Fruit fly (Drosophila melanogaster) whole organism, embryonic: ENCODE results near the gene Rassf.

Source experiments
- ATbp ChIP-seq: fragments of 200-800 bp; sonication (Bioruptor generic); optimal IDR thresholded peaks from 2 replicates; lab custom pipeline; 2017; ENCODE audit warnings: missing biosample characterization, mild to moderate bottlenecking, missing genetic modification characterization, missing genetic modification reagents
- Abd-B ChIP-seq: fragments of 200-800 bp; sonication (Bioruptor generic); optimal IDR thresholded peaks from 2 replicates; lab custom pipeline; 2018; ENCODE audit warnings: missing biosample characterization, mild to moderate bottlenecking, missing genetic modification characterization, moderate library complexity
- Asciz ChIP-seq: fragments of 200-800 bp; sonication (Bioruptor generic); optimal IDR thresholded peaks from 2 replicates; lab custom pipeline; 2017; ENCODE audit warnings: missing biosample characterization, mild to moderate bottlenecking, missing genetic modification characterization, missing genetic modification reagents
- Atf3 ChIP-seq: fragments of 200-800 bp; sonication (Bioruptor generic); optimal IDR thresholded peaks from 3 replicates; lab custom pipeline; 2016; ENCODE audit warnings: missing biosample characterization, missing genetic modification characterization
- CG1024 ChIP-seq: fragments of 200-800 bp; sonication (Bioruptor generic); IDR thresholded peaks from 2 replicates; pipeline ENCODE4 v1.3.6; 2022; ENCODE audit warnings: missing biosample characterization, missing genetic modification characterization
- CG10979 ChIP-seq: fragments of 200-800 bp; sonication (Bioruptor generic); optimal IDR thresholded peaks from 2 replicates; lab custom pipeline; 2018; ENCODE audit warnings: missing biosample characterization, mild to moderate bottlenecking, missing genetic modification characterization, moderate library complexity
- CG12299 ChIP-seq: fragments of 200-800 bp; sonication (Bioruptor generic); optimal IDR thresholded peaks from 2 replicates; lab custom pipeline; 2018; ENCODE audit warnings: missing biosample characterization, mild to moderate bottlenecking, missing genetic modification characterization
- CG14441 ChIP-seq: fragments of 200-800 bp; sonication (Bioruptor generic); IDR thresholded peaks from 2 replicates; pipeline ENCODE4 v1.3.6; 2022; ENCODE audit warnings: missing biosample characterization, missing genetic modification characterization
- CG17385 ChIP-seq: fragments of 200-800 bp; sonication (Bioruptor generic); optimal IDR thresholded peaks from 3 replicates; lab custom pipeline; 2018; ENCODE audit warnings: missing biosample characterization, mild to moderate bottlenecking, missing genetic modification characterization
- CG17802 ChIP-seq: fragments of 200-800 bp; sonication (Bioruptor generic); optimal IDR thresholded peaks from 2 replicates; lab custom pipeline; 2018; ENCODE audit warnings: missing biosample characterization, mild to moderate bottlenecking, missing genetic modification characterization, moderate library complexity
- CG18476 ChIP-seq: fragments of 200-800 bp; sonication (Bioruptor generic); optimal IDR thresholded peaks from 2 replicates; lab custom pipeline; 2016; ENCODE audit warnings: missing biosample characterization, mild to moderate bottlenecking, missing genetic modification characterization
- CG18599 ChIP-seq: fragments of 200-800 bp; sonication (Bioruptor generic); optimal IDR thresholded peaks from 3 replicates; lab custom pipeline; 2017; ENCODE audit warnings: missing biosample characterization, missing genetic modification characterization, mild to moderate bottlenecking, moderate library complexity, missing genetic modification reagents
- CG33213 ChIP-seq: fragments of 200-800 bp; sonication (Bioruptor generic); optimal IDR thresholded peaks from 3 replicates; lab custom pipeline; 2016; ENCODE audit warnings: missing biosample characterization, missing genetic modification characterization
- CG34224 ChIP-seq: fragments of 200-800 bp; sonication (Bioruptor generic); IDR thresholded peaks from 3 replicates; pipeline ENCODE4 v1.3.6; 2022; ENCODE audit warnings: missing biosample characterization, missing genetic modification characterization; ENCODE audit not compliant: partially characterized antibody
- CG4328 ChIP-seq: fragments of 200-800 bp; sonication (Bioruptor generic); optimal IDR thresholded peaks from 3 replicates; lab custom pipeline; 2017; ENCODE audit warnings: missing biosample characterization, missing genetic modification reagents, missing genetic modification characterization
- CG4617 ChIP-seq: fragments of 200-800 bp; sonication (Bioruptor generic); optimal IDR thresholded peaks from 3 replicates; lab custom pipeline; 2016; ENCODE audit warnings: missing biosample characterization, missing genetic modification characterization, borderline replicate concordance
- CG6175 ChIP-seq: fragments of 200-800 bp; sonication (Bioruptor generic); IDR thresholded peaks from 3 replicates; pipeline ENCODE4 v1.3.6; 2022; ENCODE audit warnings: missing biosample characterization, missing genetic modification characterization
- CG6254 ChIP-seq: fragments of 200-800 bp; sonication (Bioruptor generic); optimal IDR thresholded peaks from 3 replicates; lab custom pipeline; 2017; ENCODE audit warnings: mild to moderate bottlenecking, missing biosample characterization, missing genetic modification reagents, missing genetic modification characterization
- CG6813 ChIP-seq: fragments of 200-800 bp; sonication (Bioruptor generic); optimal IDR thresholded peaks from 2 replicates; lab custom pipeline; 2017; ENCODE audit warnings: missing biosample characterization, missing genetic modification characterization, mild to moderate bottlenecking, moderate library complexity, missing genetic modification reagents
- CG7372 ChIP-seq: fragments of 200-800 bp; sonication (Bioruptor generic); IDR thresholded peaks from 2 replicates; pipeline ENCODE4 v1.3.6; 2022; ENCODE audit warnings: missing biosample characterization, missing genetic modification characterization
- CG7745 ChIP-seq: fragments of 200-800 bp; sonication (Bioruptor generic); optimal IDR thresholded peaks from 2 replicates; lab custom pipeline; 2018; ENCODE audit warnings: missing biosample characterization, mild to moderate bottlenecking, missing genetic modification characterization, moderate library complexity
- CG9727 ChIP-seq: fragments of 200-800 bp; sonication (Bioruptor generic); optimal IDR thresholded peaks from 3 replicates; lab custom pipeline; 2017; ENCODE audit warnings: missing biosample characterization, mild to moderate bottlenecking, missing genetic modification characterization
- CG9876 ChIP-seq: fragments of 200-800 bp; sonication (Bioruptor generic); optimal IDR thresholded peaks from 2 replicates; lab custom pipeline; 2016; ENCODE audit warnings: missing biosample characterization, missing genetic modification characterization
- Doc3 ChIP-seq: fragments of 200-800 bp; sonication (Bioruptor generic); IDR thresholded peaks from 3 replicates; pipeline ENCODE4 v1.3.6; 2022; ENCODE audit warnings: missing biosample characterization, missing genetic modification characterization; ENCODE audit not compliant: partially characterized antibody
- Fer1 ChIP-seq: fragments of 200-800 bp; sonication (Bioruptor generic); optimal IDR thresholded peaks from 2 replicates; lab custom pipeline; 2017; ENCODE audit warnings: missing biosample characterization, mild to moderate bottlenecking, missing genetic modification characterization
- HLH54F ChIP-seq: fragments of 200-800 bp; sonication (Bioruptor generic); optimal IDR thresholded peaks from 3 replicates; lab custom pipeline; 2016; ENCODE audit warnings: missing biosample characterization, missing genetic modification characterization
- Hey ChIP-seq: fragments of 200-800 bp; sonication (Bioruptor generic); optimal IDR thresholded peaks from 3 replicates; lab custom pipeline; 2018; ENCODE audit warnings: missing biosample characterization, mild to moderate bottlenecking, missing genetic modification characterization
- Jarid2 ChIP-seq: fragments of 200-800 bp; sonication (Bioruptor generic); optimal IDR thresholded peaks from 3 replicates; lab custom pipeline; 2017; ENCODE audit warnings: mild to moderate bottlenecking, missing biosample characterization, missing genetic modification reagents, missing genetic modification characterization
- Max ChIP-seq: fragments of 200-800 bp; sonication (Bioruptor generic); optimal IDR thresholded peaks from 2 replicates; lab custom pipeline; 2016; ENCODE audit warnings: missing biosample characterization, mild to moderate bottlenecking, missing genetic modification characterization
- NC2β ChIP-seq: fragments of 200-800 bp; sonication (Bioruptor generic); optimal IDR thresholded peaks from 2 replicates; lab custom pipeline; 2016; ENCODE audit warnings: missing biosample characterization, missing genetic modification characterization
- Nf-YC ChIP-seq: fragments of 200-800 bp; optimal IDR thresholded peaks from 3 replicates; lab custom pipeline; 2019; ENCODE audit warnings: missing biosample characterization, mild to moderate bottlenecking, missing genetic modification characterization, moderate library complexity
- Stat92E ChIP-seq, 3 experiments: fragments of >200 bp in 2 of 3; fragments of 200-800 bp in 1 of 3; sonication (Bioruptor generic) in 1 of 3; optimal IDR thresholded peaks; 2 replicates each; lab custom pipeline; 2017 to 2019; ENCODE audit warnings: missing biosample characterization in 3 of 3, missing genetic modification characterization in 3 of 3, mild to moderate bottlenecking in 1 of 3, moderate library complexity in 1 of 3
- Tbp ChIP-seq: fragments of >200 bp; optimal IDR thresholded peaks from 2 replicates; lab custom pipeline; 2018; ENCODE audit warnings: missing biosample characterization, missing genetic modification characterization
- ase ChIP-seq: fragments of 200-800 bp; sonication (Bioruptor generic); IDR thresholded peaks from 3 replicates; pipeline ENCODE4 v1.3.6; 2022; ENCODE audit warnings: missing biosample characterization, missing genetic modification characterization
- bigmax ChIP-seq: fragments of 200-800 bp; sonication (Bioruptor generic); optimal IDR thresholded peaks from 2 replicates; lab custom pipeline; 2018; ENCODE audit warnings: missing biosample characterization, mild to moderate bottlenecking, missing genetic modification characterization
- cas ChIP-seq: fragments of 200-800 bp; sonication (Bioruptor generic); IDR thresholded peaks from 2 replicates; pipeline ENCODE4 v1.3.6; 2022; ENCODE audit warnings: missing biosample characterization, missing genetic modification characterization
- da ChIP-seq: fragments of 200-800 bp; sonication (Bioruptor generic); optimal IDR thresholded peaks from 2 replicates; lab custom pipeline; 2016; ENCODE audit warnings: missing biosample characterization, missing genetic modification characterization
- dm ChIP-seq: fragments of 200-800 bp; sonication (Bioruptor generic); optimal IDR thresholded peaks from 3 replicates; lab custom pipeline; 2016; ENCODE audit warnings: missing biosample characterization, missing genetic modification characterization
- dmrt11E ChIP-seq: fragments of 200-800 bp; sonication (Bioruptor generic); optimal IDR thresholded peaks from 3 replicates; lab custom pipeline; 2018; ENCODE audit warnings: missing biosample characterization, mild to moderate bottlenecking, missing genetic modification characterization, moderate library complexity
- ems ChIP-seq: fragments of 200-800 bp; sonication (Bioruptor generic); optimal IDR thresholded peaks from 3 replicates; lab custom pipeline; 2016; ENCODE audit warnings: missing biosample characterization, missing genetic modification characterization
- grn ChIP-seq: fragments of 200-800 bp; sonication (Bioruptor generic); optimal IDR thresholded peaks from 3 replicates; lab custom pipeline; 2017; ENCODE audit warnings: missing biosample characterization, missing genetic modification characterization
- otp ChIP-seq: fragments of 200-800 bp; sonication (Bioruptor generic); IDR thresholded peaks from 3 replicates; pipeline ENCODE4, ENCODE4 v1.3.6; 2022; ENCODE audit warnings: missing biosample characterization, missing genetic modification characterization
- pan ChIP-seq, 4 experiments: fragments of >200 bp in 3 of 4; fragments of 200-800 bp in 1 of 4; sonication (Bioruptor generic) in 1 of 4; optimal IDR thresholded peaks in 3 of 4; IDR thresholded peaks in 1 of 4; 2 replicates each; pipeline versions ENCODE4 v1.3.6 to Lab custom; 2017 to 2022; ENCODE audit warnings: missing biosample characterization in 2 of 4, missing genetic modification characterization in 2 of 4, mixed read lengths in 1 of 4
- row ChIP-seq: fragments of 200-800 bp; sonication (Bioruptor generic); IDR thresholded peaks from 3 replicates; pipeline ENCODE4 v1.3.6; 2022; ENCODE audit warnings: missing biosample characterization, missing genetic modification characterization
- sug ChIP-seq: fragments of 200-800 bp; optimal IDR thresholded peaks from 2 replicates; lab custom pipeline; 2019; ENCODE audit warnings: missing biosample characterization, mild to moderate bottlenecking, missing genetic modification characterization, moderate library complexity
- tap ChIP-seq: fragments of 200-800 bp; optimal IDR thresholded peaks from 3 replicates; lab custom pipeline; 2019; ENCODE audit warnings: missing biosample characterization, mild to moderate bottlenecking, missing genetic modification characterization, moderate library complexity
- usp ChIP-seq: fragments of >200 bp; optimal IDR thresholded peaks from 2 replicates; lab custom pipeline; 2017; ENCODE audit warnings: missing biosample characterization, missing genetic modification characterization
- z ChIP-seq: fragments of 200-800 bp; sonication (Bioruptor generic); IDR thresholded peaks from 3 replicates; pipeline ENCODE4 v1.3.6; 2022; ENCODE audit warnings: missing biosample characterization, missing genetic modification characterization
- zf30C ChIP-seq: fragments of 200-800 bp; sonication (Bioruptor generic); optimal IDR thresholded peaks from 3 replicates; lab custom pipeline; 2018; ENCODE audit warnings: missing biosample characterization, mild to moderate bottlenecking, missing genetic modification characterization
- zfh2 ChIP-seq: fragments of 200-800 bp; sonication (Bioruptor generic); optimal IDR thresholded peaks from 2 replicates; lab custom pipeline; 2016; ENCODE audit warnings: missing biosample characterization, missing genetic modification characterization

Rassf gene

DNA sequence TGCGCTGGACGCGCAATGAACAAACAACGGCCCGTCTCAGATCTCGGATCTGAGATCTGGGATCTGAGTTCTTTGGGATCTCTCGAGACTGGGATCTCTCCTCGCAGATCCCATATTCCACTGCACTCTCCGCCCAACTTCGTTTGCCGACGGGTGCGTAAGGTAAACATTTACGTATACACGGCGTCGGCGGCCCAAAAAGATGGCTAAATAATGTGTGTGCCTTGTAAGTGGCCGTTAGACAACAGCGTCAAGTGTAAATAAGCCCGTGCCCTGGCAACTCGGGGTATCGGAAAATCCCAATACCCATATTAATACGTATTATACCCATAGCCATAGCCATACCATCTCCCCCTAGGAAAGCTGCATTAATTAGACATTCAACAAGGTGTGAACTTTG, 17.0 kb upstream of the Rassf start (continued):
- no peak for TF ChIP-seq CG10979 (tag; lab: Kevin White, UChicago)
- no peak for TF ChIP-seq dm (GFP tag; lab: Kevin White, UChicago)
- no peak for TF ChIP-seq CG18476 (GFP tag; lab: Kevin White, UChicago)
- no peak for TF ChIP-seq zf30C
- TF ChIP-seq ase = 0 out of 3 replicates have a peak, but pooled peaks have one; percentile 14
- no peak for TF ChIP-seq da
- TF ChIP-seq CG6813 = peak; percentile 52
- peak; percentile 10 for TF ChIP-seq Asciz
- TF ChIP-seq Nf-YC (tag; lab: Kevin White, UChicago) = no peak
- TF ChIP-seq CG17385 (GFP tag; lab: Kevin White, UChicago) = no peak
- no peak for TF ChIP-seq CG14441 (GFP tag; lab: Robert Waterston, UW)
- TF ChIP-seq CG33213 (GFP tag; lab: Kevin White, UChicago) = no peak
- TF ChIP-seq Atf3 (GFP tag; lab: Kevin White, UChicago) = no peak
- no peak for TF ChIP-seq bigmax (GFP tag; lab: Kevin White, UChicago)
- TF ChIP-seq NC2β (GFP tag; lab: Kevin White, UChicago) = no peak
- TF ChIP-seq CG34224 (GFP tag; lab: Robert Waterston, UW) = no peak
- TF ChIP-seq CG18599 (GFP tag; lab: Kevin White, UChicago) = no peak
- no peak for TF ChIP-seq tap (tag; lab: Kevin White, UChicago)
- TF ChIP-seq zfh2 (GFP tag; lab: Kevin White, UChicago) = no peak
- peak; percentile 37 for TF ChIP-seq ATbp (GFP tag; lab: Kevin White, UChicago)
- no peak for TF ChIP-seq CG4328 (GFP tag; lab: Kevin White, UChicago)
- TF ChIP-seq Hey (tag; lab: Kevin White, UChicago) = no peak
- TF ChIP-seq Tbp (GFP tag; lab: Kevin White, UChicago) = no peak
- no peak for TF ChIP-seq CG4617
- no peak for TF ChIP-seq Stat92E (GFP tag; optimal IDR thresholded peaks at IDR 0.05; lab: Kevin White, UChicago)
- no peak for TF ChIP-seq CG12299 (tag; lab: Kevin White, UChicago)
- no peak for TF ChIP-seq HLH54F (GFP tag; lab: Kevin White, UChicago)
- no peak for TF ChIP-seq pan (optimal IDR thresholded peaks at IDR 0.05; lab: Kevin White, UChicago)
- TF ChIP-seq pan (GFP tag; optimal IDR thresholded peaks at IDR 0.05 in 1 of 2, IDR thresholded peaks at IDR 0.05 in 1 of 2) = peak in 1 of 2 experiments; percentile 9
- TF ChIP-seq grn = no peak
- TF ChIP-seq CG6175 (GFP tag; lab: Robert Waterston, UW) = no peak
- no peak for TF ChIP-seq CG9876 (GFP tag; lab: Kevin White, UChicago)
- TF ChIP-seq Abd-B = no peak
- TF ChIP-seq CG17802 = no peak
- TF ChIP-seq sug (tag; lab: Kevin White, UChicago) = no peak
- TF ChIP-seq Fer1 (GFP tag; lab: Kevin White, UChicago) = no peak
- TF ChIP-seq dmrt11E (tag; lab: Kevin White, UChicago) = peak; percentile 20
- 0 out of 3 replicates have a peak, but pooled peaks have one; percentile 21 for TF ChIP-seq z (GFP tag; lab: Robert Waterston, UW)
- no peak for TF ChIP-seq ems (GFP tag; lab: Kevin White, UChicago)
- no peak for TF ChIP-seq CG1024
- no peak for TF ChIP-seq CG7745 (tag; lab: Kevin White, UChicago)
- no peak for TF ChIP-seq CG9727 (GFP tag; lab: Kevin White, UChicago)
- no peak for TF ChIP-seq Doc3 (GFP tag; lab: Robert Waterston, UW)
- TF ChIP-seq otp (GFP tag; lab: Robert Waterston, UW) = no peak
- TF ChIP-seq CG7372 = no peak
- TF ChIP-seq usp (GFP tag; lab: Kevin White, UChicago) = no peak
- TF ChIP-seq cas = no peak
- TF ChIP-seq Jarid2 = no peak
- TF ChIP-seq Max (GFP tag; lab: Kevin White, UChicago) = no peak
- no peak for TF ChIP-seq row (GFP tag; lab: Robert Waterston, UW)
- TF ChIP-seq CG6254 (GFP tag; lab: Kevin White, UChicago) = no peak
